Fruit fly (Drosophila melanogaster) whole organism, prepupa: ENCODE results near the gene CG45154.

Experiments
- Blimp-1 ChIP-seq: fragments of 200-800 bp; sonication (Bioruptor generic); optimal IDR thresholded peaks from 3 replicates; lab custom pipeline; 2017; ENCODE audit warnings: missing biosample characterization, missing genetic modification characterization, mild to moderate bottlenecking, moderate library complexity, missing genetic modification reagents
- CG10669 ChIP-seq: fragments of 200-800 bp; sonication (Bioruptor generic); optimal IDR thresholded peaks from 3 replicates; lab custom pipeline; 2018; ENCODE audit warnings: missing biosample characterization, mild to moderate bottlenecking, missing genetic modification characterization, moderate library complexity
- CG6163 ChIP-seq: fragments of 200-800 bp; sonication (Bioruptor generic); IDR thresholded peaks from 3 replicates; pipeline ENCODE4 v1.3.6; 2022; ENCODE audit warnings: missing biosample characterization, missing genetic modification characterization
- CG8632 ChIP-seq: fragments of 200-800 bp; sonication (Bioruptor generic); optimal IDR thresholded peaks from 3 replicates; lab custom pipeline; 2016; ENCODE audit warnings: missing biosample characterization, missing genetic modification characterization
- CG9139 ChIP-seq: fragments of 200-800 bp; sonication (Bioruptor generic); optimal IDR thresholded peaks from 3 replicates; lab custom pipeline; 2017; ENCODE audit warnings: missing biosample characterization, mild to moderate bottlenecking, missing genetic modification characterization
- Eip93F ChIP-seq: fragments of 200-800 bp; sonication (Bioruptor generic); optimal IDR thresholded peaks from 2 replicates; lab custom pipeline; 2016; ENCODE audit warnings: missing biosample characterization, mild to moderate bottlenecking, missing genetic modification characterization
- Hr4 ChIP-seq: fragments of 200-800 bp; sonication (Bioruptor generic); optimal IDR thresholded peaks from 3 replicates; lab custom pipeline; 2016; ENCODE audit warnings: missing biosample characterization, missing genetic modification characterization
- Lpt ChIP-seq: fragments of 200-800 bp; sonication (Bioruptor generic); optimal IDR thresholded peaks from 3 replicates; lab custom pipeline; 2016; ENCODE audit warnings: missing biosample characterization, missing genetic modification characterization
- OdsH ChIP-seq: fragments of 200-800 bp; sonication (Bioruptor generic); optimal IDR thresholded peaks from 3 replicates; lab custom pipeline; 2016; ENCODE audit warnings: missing biosample characterization, missing genetic modification characterization
- Sox102F ChIP-seq: fragments of 200-800 bp; sonication (Bioruptor generic); optimal IDR thresholded peaks from 2 replicates; lab custom pipeline; 2016; ENCODE audit warnings: missing biosample characterization, mild to moderate bottlenecking, missing genetic modification characterization
- dsx ChIP-seq: fragments of 200-800 bp; optimal IDR thresholded peaks from 3 replicates; lab custom pipeline; 2019; ENCODE audit warnings: missing biosample characterization, mild to moderate bottlenecking, missing genetic modification characterization, moderate library complexity; ENCODE audit not compliant: poor library complexity, severe bottlenecking
- ss ChIP-seq, 2 experiments: fragments of 200-800 bp; sonication (Bioruptor generic); optimal IDR thresholded peaks; 2 replicates in 1 of 2; 3 replicates in 1 of 2; lab custom pipeline; 2017 to 2018; ENCODE audit warnings: mild to moderate bottlenecking in 2 of 2, missing biosample characterization in 2 of 2, missing genetic modification characterization in 2 of 2, moderate library complexity in 1 of 2

DNA sequence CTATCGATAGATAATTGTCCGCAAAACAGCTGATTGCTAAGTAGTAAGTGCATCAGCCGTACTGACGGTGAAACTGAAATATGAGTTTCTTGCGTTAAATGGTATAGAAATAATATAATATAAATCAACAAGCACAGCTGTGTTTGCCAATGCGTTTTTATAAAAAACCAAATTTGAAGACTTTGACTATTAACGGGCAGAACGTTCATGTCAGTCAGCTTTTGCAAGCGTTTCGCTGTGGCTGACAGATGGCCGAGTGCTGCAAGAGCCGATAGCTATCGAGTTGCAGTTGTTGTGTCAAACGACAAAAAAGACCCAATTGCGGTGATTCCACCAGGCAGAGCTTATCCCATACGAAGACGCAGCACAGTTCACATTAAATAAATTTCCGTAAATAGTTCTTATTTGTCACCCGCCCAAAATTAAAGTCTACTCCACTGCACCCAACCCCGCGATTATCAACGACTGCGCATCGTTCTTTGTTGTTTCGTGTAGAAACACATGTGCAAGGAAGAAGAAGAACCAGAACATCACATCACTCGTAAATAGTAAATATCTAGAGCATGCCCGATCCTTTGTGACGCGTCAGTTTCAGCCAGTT is 29.9 kb downstream of the CG45154 start, which contains the start of the genes unc and CG15445:
- TF ChIP-seq OdsH (no peak), dsx (GFP tag; lab: Kevin White, UChicago) (no peak), Blimp-1 (GFP tag; lab: Kevin White, UChicago) (no peak), CG9139 (GFP tag; lab: Kevin White, UChicago) (no peak), Sox102F (GFP tag; lab: Kevin White, UChicago) (no peak), CG10669 (GFP tag; lab: Kevin White, UChicago) (no peak), ss (GFP tag; optimal IDR thresholded peaks at IDR 0.05; lab: Kevin White, UChicago) (no peak), CG8632 (no peak), Eip93F (GFP tag; lab: Kevin White, UChicago) (no peak), Lpt (GFP tag; lab: Kevin White, UChicago) (no peak), CG6163 (GFP tag; lab: Robert Waterston, UW) (no peak), Hr4 (GFP tag; lab: Kevin White, UChicago) (no peak)
